Worm (Caenorhabditis elegans) whole organism, L4 larva: ENCODE measurements around the gene hacl-1.

Experiments
- F10B5.3 ChIP-seq: sonication (generic microtip); optimal IDR thresholded peaks from 2 replicates; lab custom pipeline; 2016; ENCODE audit warnings: mild to moderate bottlenecking, missing genetic modification characterization, missing compliant biosample characterization
- F26F4.8 ChIP-seq: fragments of 200-800 bp; sonication (Bioruptor generic); conservative IDR thresholded peaks from 2 replicates; pipeline ENCODE4 v1.3.6; 2022; ENCODE audit warnings: missing genetic modification characterization, missing compliant biosample characterization
- F37D6.2 ChIP-seq: sonication (generic microtip); optimal IDR thresholded peaks from 2 replicates; lab custom pipeline; 2016; ENCODE audit warnings: mild to moderate bottlenecking, missing genetic modification characterization, missing compliant biosample characterization
- R02D3.7 ChIP-seq: fragments of 150-350 bp; sonication (generic microtip); optimal IDR thresholded peaks from 3 replicates; lab custom pipeline; 2014; ENCODE audit warnings: missing biosample characterization, missing genetic modification characterization
- T20F7.1 ChIP-seq: fragments of 200-800 bp; sonication (Bioruptor generic); optimal IDR thresholded peaks from 2 replicates; lab custom pipeline; 2018; ENCODE audit warnings: mild to moderate bottlenecking, missing genetic modification characterization, missing compliant biosample characterization
- T26A8.4 ChIP-seq: fragments of 200-800 bp; sonication (Bioruptor generic); IDR thresholded peaks from 2 replicates; pipeline ENCODE4 v1.3.6; 2022; ENCODE audit warnings: missing genetic modification characterization, missing compliant biosample characterization
- Y105C5A.15 ChIP-seq: fragments of 200-800 bp; sonication (Bioruptor generic); IDR thresholded peaks from 2 replicates; pipeline ENCODE4 v1.3.6; 2022; ENCODE audit warnings: missing genetic modification characterization, missing compliant biosample characterization
- Y48G9A.11 ChIP-seq: fragments of 200-800 bp; sonication (Bioruptor generic); IDR thresholded peaks from 2 replicates; pipeline ENCODE4 v1.3.6; 2022; ENCODE audit warnings: missing genetic modification reagents, missing genetic modification characterization, missing compliant biosample characterization
- Y5F2A.4 ChIP-seq: fragments of 200-800 bp; sonication (Bioruptor generic); optimal IDR thresholded peaks from 2 replicates; lab custom pipeline; 2018; ENCODE audit warnings: mild to moderate bottlenecking, missing genetic modification characterization, missing compliant biosample characterization
- Y75B8A.6 ChIP-seq: fragments of 200-800 bp; sonication (Bioruptor generic); IDR thresholded peaks from 2 replicates; pipeline ENCODE4 v1.3.6; 2022; ENCODE audit warnings: missing genetic modification reagents, missing genetic modification characterization, missing compliant biosample characterization
- ZK337.2 ChIP-seq: fragments of 200-800 bp; sonication (Bioruptor generic); IDR thresholded peaks from 2 replicates; pipeline ENCODE4 v1.3.6; 2022; ENCODE audit warnings: missing genetic modification reagents, missing genetic modification characterization, missing compliant biosample characterization
- aha-1 ChIP-seq: fragments of 150-350 bp; peaks from one replicate; lab custom pipeline; 2014; ENCODE audit warnings: missing biosample characterization, missing genetic modification characterization
- attf-4 ChIP-seq: sonication (generic microtip); optimal IDR thresholded peaks from 3 replicates; lab custom pipeline; 2017; ENCODE audit warnings: missing biosample characterization, missing genetic modification characterization
- ceh-32 ChIP-seq: sonication (generic microtip); optimal IDR thresholded peaks from 2 replicates; lab custom pipeline; 2016; ENCODE audit warnings: mild to moderate bottlenecking, missing genetic modification characterization, missing compliant biosample characterization; ENCODE audit not compliant: poor library complexity
- ces-1 ChIP-seq: fragments of 150-350 bp; sonication (generic microtip); optimal IDR thresholded peaks from 4 replicates; lab custom pipeline; 2014; ENCODE audit warnings: missing biosample characterization, missing genetic modification reagents, missing genetic modification characterization
- ctbp-1 ChIP-seq: fragments of 200-800 bp; sonication (Bioruptor generic); IDR thresholded peaks from 2 replicates; pipeline ENCODE4 v1.3.6; 2022; ENCODE audit warnings: missing genetic modification reagents, missing genetic modification characterization, missing compliant biosample characterization
- daf-16 ChIP-seq, 3 experiments: sonication (generic microtip); optimal IDR thresholded peaks; 2 replicates each; lab custom pipeline; 2016 to 2017; ENCODE audit warnings: missing genetic modification characterization in 3 of 3, missing genetic modification reagents in 3 of 3, mild to moderate bottlenecking in 2 of 3, missing compliant biosample characterization in 2 of 3, missing biosample characterization in 1 of 3, moderate library complexity in 1 of 3
- dmd-8 ChIP-seq: fragments of 200-800 bp; sonication (Bioruptor generic); IDR thresholded peaks from 2 replicates; pipeline ENCODE4 v1.3.6; 2022; ENCODE audit warnings: missing genetic modification characterization, missing compliant biosample characterization
- dpl-1 ChIP-seq: fragments of 150-350 bp; optimal IDR thresholded peaks from 2 replicates; lab custom pipeline; 2014; ENCODE audit warnings: missing biosample characterization, missing genetic modification reagents, missing genetic modification characterization
- fos-1 ChIP-seq: fragments of 150-350 bp; optimal IDR thresholded peaks from 2 replicates; lab custom pipeline; 2014; ENCODE audit warnings: missing biosample characterization, missing genetic modification characterization
- hlh-11 ChIP-seq: fragments of 200-800 bp; sonication (Bioruptor generic); optimal IDR thresholded peaks from 2 replicates; lab custom pipeline; 2018; ENCODE audit warnings: mild to moderate bottlenecking, missing genetic modification characterization, missing compliant biosample characterization
- hlh-30 ChIP-seq: sonication (generic microtip); optimal IDR thresholded peaks from 2 replicates; lab custom pipeline; 2017; ENCODE audit warnings: antibody characterized with exemption, mild to moderate bottlenecking, missing genetic modification characterization, missing compliant biosample characterization; ENCODE audit not compliant: insufficient read depth
- lin-13 ChIP-seq: fragments of 150-350 bp; optimal IDR thresholded peaks from 2 replicates; lab custom pipeline; 2014; ENCODE audit warnings: missing biosample characterization, missing genetic modification reagents, missing genetic modification characterization
- lin-29 ChIP-seq: fragments of 200-800 bp; sonication (Bioruptor generic); IDR thresholded peaks from 2 replicates; pipeline ENCODE4 v1.3.6; 2022; ENCODE audit warnings: missing genetic modification reagents, missing genetic modification characterization, missing compliant biosample characterization
- lir-3 ChIP-seq: sonication (generic microtip); optimal IDR thresholded peaks from 2 replicates; lab custom pipeline; 2016; ENCODE audit warnings: mild to moderate bottlenecking, missing genetic modification characterization, missing compliant biosample characterization
- lsy-2 ChIP-seq, 2 experiments: fragments of 150-350 bp in 1 of 2; sonication (generic microtip) in 1 of 2; optimal IDR thresholded peaks; 2 replicates each; lab custom pipeline; 2014 to 2017; ENCODE audit warnings: missing biosample characterization in 2 of 2, missing genetic modification characterization in 2 of 2
- madf-9 ChIP-seq: fragments of 200-800 bp; sonication (Bioruptor generic); conservative IDR thresholded peaks from 2 replicates; pipeline ENCODE4 v1.3.6; 2022; ENCODE audit warnings: missing genetic modification reagents, missing genetic modification characterization, missing compliant biosample characterization
- mes-2 ChIP-seq: sonication (generic microtip); optimal IDR thresholded peaks from 2 replicates; lab custom pipeline; 2016; ENCODE audit warnings: missing genotype, mild to moderate bottlenecking, missing genetic modification characterization, missing compliant biosample characterization; ENCODE audit not compliant: poor library complexity, severe bottlenecking
- nhr-25 ChIP-seq: sonication (generic microtip); optimal IDR thresholded peaks from 2 replicates; lab custom pipeline; 2017; ENCODE audit warnings: missing genetic modification characterization, mild to moderate bottlenecking, missing compliant biosample characterization, antibody characterized with exemption, moderate library complexity, borderline replicate concordance; ENCODE audit not compliant: insufficient read depth
- nhr-28 ChIP-seq: fragments of 150-350 bp; optimal IDR thresholded peaks from 2 replicates; lab custom pipeline; 2014; ENCODE audit warnings: missing biosample characterization, missing genetic modification characterization
- pha-4 ChIP-seq, 2 experiments: fragments of 150-350 bp in 1 of 2; fragments of 200-800 bp in 1 of 2; sonication (Bioruptor generic) in 1 of 2; IDR thresholded peaks in 1 of 2; optimal IDR thresholded peaks in 1 of 2; 2 replicates each; pipeline versions ENCODE4 v1.3.6 to Lab custom; 2014 to 2022; ENCODE audit warnings: missing genetic modification characterization in 2 of 2, missing genetic modification reagents in 2 of 2, missing biosample characterization in 1 of 2, missing compliant biosample characterization in 1 of 2
- snpc-4 ChIP-seq: fragments of 150-350 bp; optimal IDR thresholded peaks from 2 replicates; lab custom pipeline; 2014; ENCODE audit warnings: missing biosample characterization, missing genetic modification characterization
- spr-1 ChIP-seq: sonication (generic microtip); optimal IDR thresholded peaks from 2 replicates; lab custom pipeline; 2016; ENCODE audit warnings: mild to moderate bottlenecking, missing genetic modification characterization, missing compliant biosample characterization
- zip-2 ChIP-seq: fragments of 150-350 bp; optimal IDR thresholded peaks from 2 replicates; lab custom pipeline; 2014; ENCODE audit warnings: missing biosample characterization, missing genetic modification characterization

Gene hacl-1

DNA sequence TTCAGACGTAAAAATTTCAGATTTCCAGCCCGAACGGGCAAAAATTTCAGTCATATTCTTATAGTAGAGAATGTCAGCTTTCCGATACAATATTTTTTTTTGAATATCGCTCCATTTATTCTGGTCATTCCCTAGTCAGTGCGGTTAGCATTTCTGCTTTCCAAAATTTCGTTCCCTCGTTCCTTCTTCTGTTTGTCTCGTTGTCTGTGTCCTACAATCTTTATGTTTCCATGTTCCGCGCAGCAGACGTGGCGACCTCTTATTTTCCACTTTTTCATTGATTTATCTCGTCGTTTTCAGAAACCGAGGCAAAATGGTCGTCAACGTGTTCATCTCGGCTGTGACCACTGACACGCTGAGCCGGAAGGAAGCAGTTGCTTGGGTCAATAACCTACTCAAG is 50.3 kb downstream of the hacl-1 start, which contains the start of gene ebp-2:
Gene ebp-2 (plus strand): TSS at position 301 of the 400 bp plus-strand sequence.
- TF ChIP-seq aha-1 (tag; lab: Kevin White, UChicago), result peak; percentile 31

DNA sequence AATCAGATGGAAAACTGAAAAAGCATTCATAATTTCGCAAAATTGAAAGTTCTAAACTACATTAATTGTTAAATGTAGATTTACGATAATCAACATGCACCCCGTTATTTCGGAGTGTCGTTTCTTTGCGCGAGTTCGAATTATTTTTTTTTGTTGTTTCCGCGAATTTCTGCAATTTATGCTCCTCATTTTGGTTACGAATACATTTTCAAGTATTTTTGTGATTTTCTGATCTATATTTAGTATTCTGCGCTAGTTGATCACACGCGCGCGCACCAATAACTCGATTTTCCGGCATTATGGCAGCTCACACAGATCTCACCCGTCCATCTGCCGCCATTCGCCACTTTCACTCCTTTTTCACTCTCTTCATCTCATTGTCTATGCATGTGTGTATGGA is 52.5 kb downstream of the hacl-1 start, which contains the start of gene VW02B12L.2:
Gene VW02B12L.2 (minus strand): TSS at position 65 of the 400 bp plus-strand sequence.
- TF ChIP-seq T26A8.4 (GFP tag; lab: Robert Waterston, UW) (no peak), spr-1 (no peak), mes-2 (tag; lab: Kevin White, UChicago) (peak; percentile 14), ctbp-1 (GFP tag; lab: Robert Waterston, UW) (no peak), hlh-30 (tag; lab: Kevin White, UChicago) (no peak), aha-1 (tag; lab: Kevin White, UChicago) (peak; percentile 25), lsy-2 (tag; optimal IDR thresholded peaks at IDR 0.05; lab: Kevin White, UChicago) (peak in 1 of 2 experiments; percentile 66), daf-16 (GFP tag; optimal IDR thresholded peaks at IDR 0.05; lab: Kevin White, UChicago) (no peak), daf-16 (tag; optimal IDR thresholded peaks at IDR 0.05; lab: Kevin White, UChicago) (peak; percentile 15), pha-4 (GFP tag; IDR thresholded peaks at IDR 0.05; lab: Robert Waterston, UW) (no peak), pha-4 (tag; optimal IDR thresholded peaks at IDR 0.05; lab: Kevin White, UChicago) (no peak), R02D3.7 (tag; lab: Kevin White, UChicago) (peak; percentile 65), T20F7.1 (GFP tag; lab: Kevin White, UChicago) (peak; percentile 94), ces-1 (GFP tag; lab: Kevin White, UChicago) (no peak), hlh-11 (tag; lab: Kevin White, UChicago) (no peak), attf-4 (tag; lab: Kevin White, UChicago) (no peak), nhr-25 (no peak), Y5F2A.4 (GFP tag; lab: Kevin White, UChicago) (no peak), F26F4.8 (GFP tag; lab: Robert Waterston, UW) (no peak), nhr-28 (peak; percentile 28), F37D6.2 (tag; lab: Kevin White, UChicago) (no peak), Y105C5A.15 (GFP tag; lab: Robert Waterston, UW) (no peak), F10B5.3 (no peak), snpc-4 (tag; lab: Kevin White, UChicago) (no peak), Y48G9A.11 (GFP tag; lab: Robert Waterston, UW) (peak; percentile 45; the same call in 1 of the 2 replicates), lir-3 (no peak), Y75B8A.6 (no peak), zip-2 (no peak), dmd-8 (GFP tag; lab: Robert Waterston, UW) (no peak), lin-13 (GFP tag; lab: Kevin White, UChicago) (no peak), lin-29 (GFP tag; lab: Robert Waterston, UW) (no peak), madf-9 (no peak), ceh-32 (tag; lab: Kevin White, UChicago) (no peak), ZK337.2 (GFP tag; lab: Robert Waterston, UW) (no peak), dpl-1 (GFP tag; lab: Kevin White, UChicago) (peak; percentile 83), fos-1 (tag; lab: Kevin White, UChicago) (no peak)
